Fruit fly (Drosophila melanogaster) whole organism, wandering third instar larva: ENCODE data around the gene CG6325.

Experiments
- CG32264 ChIP-seq: fragments of 200-800 bp; sonication (Bioruptor generic); optimal IDR thresholded peaks from 2 replicates; lab custom pipeline; 2016; ENCODE audit warnings: missing biosample characterization, missing genetic modification characterization
- CG9705 ChIP-seq: fragments of 200-800 bp; sonication (Bioruptor generic); optimal IDR thresholded peaks from 2 replicates; lab custom pipeline; 2018; ENCODE audit warnings: missing biosample characterization, mild to moderate bottlenecking, missing genetic modification characterization
- CrebA ChIP-seq: fragments of 200-800 bp; sonication (Bioruptor generic); optimal IDR thresholded peaks from 2 replicates; lab custom pipeline; 2016; ENCODE audit warnings: missing biosample characterization, mild to moderate bottlenecking, missing genetic modification characterization, borderline replicate concordance
- Dfd ChIP-seq: fragments of >200 bp; optimal IDR thresholded peaks from 2 replicates; lab custom pipeline; 2017; ENCODE audit warnings: missing biosample characterization, missing genetic modification characterization
- Dif ChIP-seq: fragments of 200-275, 200-300 bp; sonication (Bioruptor generic); optimal IDR thresholded peaks from 2 replicates; lab custom pipeline; 2018; ENCODE audit warnings: missing biosample characterization, missing genetic modification characterization; ENCODE audit not compliant: partially characterized antibody
- HLH106 ChIP-seq: fragments of 200-800 bp; optimal IDR thresholded peaks from 3 replicates; lab custom pipeline; 2019; ENCODE audit warnings: missing biosample characterization, mild to moderate bottlenecking, missing genetic modification characterization, moderate library complexity
- Hnf4 ChIP-seq: fragments of 200-800 bp; sonication (Bioruptor generic); optimal IDR thresholded peaks from 2 replicates; lab custom pipeline; 2016; ENCODE audit warnings: missing biosample characterization, mild to moderate bottlenecking, missing genetic modification characterization
- Hr78 ChIP-seq: fragments of >200 bp; optimal IDR thresholded peaks from 2 replicates; lab custom pipeline; 2017; ENCODE audit warnings: missing biosample characterization, missing genetic modification characterization
- Hr83 ChIP-seq: fragments of 200-300 bp; sonication (Bioruptor generic); optimal IDR thresholded peaks from 2 replicates; lab custom pipeline; 2016; ENCODE audit warnings: missing biosample characterization, mild to moderate bottlenecking, missing genetic modification characterization, moderate library complexity; ENCODE audit not compliant: poor library complexity, severe bottlenecking
- Jra ChIP-seq: sonication (Bioruptor generic); optimal IDR thresholded peaks from 2 replicates; lab custom pipeline; 2016; ENCODE audit warnings: missing biosample characterization, missing genetic modification characterization
- Mio ChIP-seq: sonication (Bioruptor generic); optimal IDR thresholded peaks from 2 replicates; lab custom pipeline; 2016; ENCODE audit warnings: missing biosample characterization, missing genetic modification characterization
- Myc ChIP-seq: fragments of >200 bp; optimal IDR thresholded peaks from 2 replicates; lab custom pipeline; 2017
- N ChIP-seq: fragments of >200 bp; optimal IDR thresholded peaks from 2 replicates; lab custom pipeline; 2018; ENCODE audit warnings: missing biosample characterization, missing external identifiers, missing genetic modification characterization
- OdsH ChIP-seq: fragments of 200-800 bp; sonication (Bioruptor generic); optimal IDR thresholded peaks from 2 replicates; lab custom pipeline; 2016; ENCODE audit warnings: missing biosample characterization, mild to moderate bottlenecking, missing genetic modification characterization
- Rel ChIP-seq, 2 experiments: fragments of 200-800 bp; sonication (Bioruptor generic) in 1 of 2; optimal IDR thresholded peaks; 2 replicates in 1 of 2; 3 replicates in 1 of 2; lab custom pipeline; 2016 to 2019; ENCODE audit warnings: mild to moderate bottlenecking in 2 of 2, missing biosample characterization in 2 of 2, missing genetic modification characterization in 2 of 2, moderate library complexity in 1 of 2
- Sp1 ChIP-seq: fragments of 200-800 bp; sonication (Bioruptor generic); optimal IDR thresholded peaks from 3 replicates; lab custom pipeline; 2019; ENCODE audit warnings: missing biosample characterization, mild to moderate bottlenecking, missing genetic modification characterization, moderate library complexity
- Vsx2 ChIP-seq: fragments of 200-300, 225-300 bp; sonication (Bioruptor generic); optimal IDR thresholded peaks from 2 replicates; lab custom pipeline; 2018; ENCODE audit warnings: missing biosample characterization, missing genetic modification characterization; ENCODE audit not compliant: partially characterized antibody
- br ChIP-seq: fragments of 200-800 bp; sonication (Bioruptor generic); optimal IDR thresholded peaks from 2 replicates; lab custom pipeline; 2016; ENCODE audit warnings: missing biosample characterization, missing genetic modification characterization
- brk ChIP-seq: fragments of 200-800 bp; sonication (Bioruptor generic); optimal IDR thresholded peaks from 2 replicates; lab custom pipeline; 2016; ENCODE audit warnings: missing biosample characterization, mild to moderate bottlenecking, missing genetic modification characterization
- dl ChIP-seq, 2 experiments: fragments of 175-275, 200-275 bp in 1 of 2; fragments of 200-275 bp in 1 of 2; sonication (Bioruptor generic); optimal IDR thresholded peaks; lab custom pipeline; 2018; ENCODE audit warnings: mild to moderate bottlenecking in 2 of 2, missing biosample characterization in 2 of 2, missing genetic modification characterization in 2 of 2, moderate library complexity in 2 of 2; ENCODE audit not compliant: partially characterized antibody in 2 of 2, insufficient read depth in 1 of 2
- dmrt93B ChIP-seq: fragments of 200-800 bp; sonication (Bioruptor generic); optimal IDR thresholded peaks from 2 replicates; lab custom pipeline; 2018; ENCODE audit warnings: missing biosample characterization, mild to moderate bottlenecking, missing genetic modification characterization
- dsf ChIP-seq: sonication (Bioruptor generic); optimal IDR thresholded peaks from 2 replicates; lab custom pipeline; 2016; ENCODE audit warnings: missing biosample characterization, missing genetic modification characterization, borderline replicate concordance
- ey ChIP-seq: fragments of 200-800 bp; sonication (Bioruptor generic); optimal IDR thresholded peaks from 2 replicates; lab custom pipeline; 2016; ENCODE audit warnings: missing biosample characterization, missing genetic modification characterization
- foxo ChIP-seq, 2 experiments: fragments of 200-800 bp; sonication (Bioruptor generic); optimal IDR thresholded peaks; 2 replicates in 1 of 2; 3 replicates in 1 of 2; lab custom pipeline; 2016 to 2017; ENCODE audit warnings: missing biosample characterization in 2 of 2, missing genetic modification characterization in 2 of 2
- fru ChIP-seq: fragments of 200-800 bp; sonication (Bioruptor generic); optimal IDR thresholded peaks from 3 replicates; lab custom pipeline; 2016; ENCODE audit warnings: missing biosample characterization, mild to moderate bottlenecking, missing genetic modification characterization
- h ChIP-seq: fragments of 200-800 bp; sonication (Bioruptor generic); optimal IDR thresholded peaks from 3 replicates; lab custom pipeline; 2016; ENCODE audit warnings: missing biosample characterization, mild to moderate bottlenecking, missing genetic modification characterization
- jim ChIP-seq: fragments of 175-275, 200-325 bp; sonication (Bioruptor generic); optimal IDR thresholded peaks from 2 replicates; lab custom pipeline; 2016; ENCODE audit warnings: missing biosample characterization, mild to moderate bottlenecking, missing genetic modification characterization
- lola ChIP-seq: fragments of >200 bp; optimal IDR thresholded peaks from 2 replicates; lab custom pipeline; 2017; ENCODE audit warnings: missing biosample characterization, missing genetic modification characterization
- pan ChIP-seq: fragments of >200 bp; optimal IDR thresholded peaks from 2 replicates; lab custom pipeline; 2017
- psq ChIP-seq: fragments of 200-800 bp; sonication (Bioruptor generic); optimal IDR thresholded peaks from 3 replicates; lab custom pipeline; 2017; ENCODE audit warnings: missing biosample characterization, mild to moderate bottlenecking, missing genetic modification characterization, moderate library complexity
- rgr ChIP-seq: fragments of 200-800 bp; sonication (Bioruptor generic); optimal IDR thresholded peaks from 3 replicates; lab custom pipeline; 2016; ENCODE audit warnings: missing biosample characterization, mild to moderate bottlenecking, missing genetic modification characterization
- sage ChIP-seq: fragments of 200-800 bp; sonication (Bioruptor generic); optimal IDR thresholded peaks from 2 replicates; lab custom pipeline; 2016; ENCODE audit warnings: missing biosample characterization, mild to moderate bottlenecking, missing genetic modification characterization
- sv ChIP-seq: fragments of 200-800 bp; sonication (Bioruptor generic); optimal IDR thresholded peaks from 3 replicates; lab custom pipeline; 2016; ENCODE audit warnings: missing biosample characterization, missing genetic modification characterization
- tai ChIP-seq: sonication (Bioruptor generic); optimal IDR thresholded peaks from 2 replicates; lab custom pipeline; 2016; ENCODE audit warnings: missing biosample characterization, missing genetic modification characterization
- woc ChIP-seq: sonication (Bioruptor generic); optimal IDR thresholded peaks from 2 replicates; lab custom pipeline; 2016; ENCODE audit warnings: missing biosample characterization, mild to moderate bottlenecking, missing genetic modification characterization

CG6325 gene

dm6 chr3R:10377849-10378248 is 29.2 kb downstream of the CG6325 start, which contains the start of gene Rfx (continued):
- TF ChIP-seq foxo (GFP tag; optimal IDR thresholded peaks at IDR 0.05; lab: Kevin White, UChicago), result peak in 1 of 2 experiments; percentile 44
- TF ChIP-seq br, result peak; percentile 21
- no peak for TF ChIP-seq Dfd (GFP tag; lab: Kevin White, UChicago)
- TF ChIP-seq h (GFP tag; lab: Kevin White, UChicago), result peak; percentile 29
- no peak for TF ChIP-seq N (GFP tag; lab: Kevin White, UChicago)
- TF ChIP-seq Jra (GFP tag; lab: Kevin White, UChicago), result no peak
- TF ChIP-seq Hnf4 (GFP tag; lab: Kevin White, UChicago), result peak; percentile 49
- no peak for TF ChIP-seq CG32264 (GFP tag; lab: Kevin White, UChicago)
- no peak for TF ChIP-seq sage
- TF ChIP-seq jim (GFP tag; lab: Kevin White, UChicago), result no peak
- no peak for TF ChIP-seq Dif (GFP tag; lab: Kevin White, UChicago)

dm6 chr3R:10370495-10370894 is 36.6 kb downstream of the CG6325 start:
- TF ChIP-seq N (GFP tag; lab: Kevin White, UChicago), result no peak
- no peak for TF ChIP-seq lola (GFP tag; lab: Kevin White, UChicago)
- TF ChIP-seq Jra (GFP tag; lab: Kevin White, UChicago), result no peak
- TF ChIP-seq HLH106 (tag; lab: Kevin White, UChicago), result no peak
- no peak for TF ChIP-seq Rel (GFP tag; optimal IDR thresholded peaks at IDR 0.05; lab: Kevin White, UChicago)
- TF ChIP-seq Rel (tag; optimal IDR thresholded peaks at IDR 0.05; lab: Kevin White, UChicago), result no peak
- no peak for TF ChIP-seq Vsx2 (GFP tag; lab: Kevin White, UChicago)
- no peak for TF ChIP-seq br
- TF ChIP-seq CG9705 (GFP tag; lab: Kevin White, UChicago), result no peak
- TF ChIP-seq sage, result no peak
- no peak for TF ChIP-seq CrebA
- TF ChIP-seq Hr83, result no peak
- TF ChIP-seq Sp1 (GFP tag; lab: Kevin White, UChicago), result no peak
- no peak for TF ChIP-seq dmrt93B
- TF ChIP-seq rgr (GFP tag; lab: Kevin White, UChicago), result no peak
- no peak for TF ChIP-seq tai
- TF ChIP-seq Hr78, result no peak
- no peak for TF ChIP-seq dsf (GFP tag; lab: Kevin White, UChicago)
- TF ChIP-seq psq (GFP tag; lab: Kevin White, UChicago), result no peak
- no peak for TF ChIP-seq Mio
- no peak for TF ChIP-seq foxo (GFP tag; optimal IDR thresholded peaks at IDR 0.05; lab: Kevin White, UChicago)

- TF ChIP-seq CrebA (no peak), ey (no peak), pan (no peak), HLH106 (tag; lab: Kevin White, UChicago) (no peak), sv (GFP tag; lab: Kevin White, UChicago) (no peak)
Measured at dm6 chr3R:10369799-10370198, 37.3 kb downstream of the CG6325 start.

- no peak for TF ChIP-seq OdsH (GFP tag; lab: Kevin White, UChicago)
- no peak for TF ChIP-seq Dif (GFP tag; lab: Kevin White, UChicago)
- TF ChIP-seq woc (GFP tag; lab: Kevin White, UChicago), result no peak
- TF ChIP-seq psq (GFP tag; lab: Kevin White, UChicago), result no peak
- TF ChIP-seq brk, result no peak
- no peak for TF ChIP-seq Myc (lab: Kevin White, UChicago)
- no peak for TF ChIP-seq fru (GFP tag; lab: Kevin White, UChicago)
- no peak for TF ChIP-seq dl (GFP tag; optimal IDR thresholded peaks at IDR 0.05; lab: Kevin White, UChicago; ENCODE audit: insufficient read depth in 1 of 2, partially characterized antibody in 2 of 2)
- no peak for TF ChIP-seq br
- TF ChIP-seq pan, result no peak
- no peak for TF ChIP-seq CG32264 (GFP tag; lab: Kevin White, UChicago)
- no peak for TF ChIP-seq CG9705 (GFP tag; lab: Kevin White, UChicago)
- no peak for TF ChIP-seq Mio
Measured at dm6 chr3R:10368251-10368650, 38.8 kb downstream of the CG6325 start.
